Fruit fly (Drosophila melanogaster) whole organism, embryonic: ENCODE results near the gene Bhmt.

Source experiments
- Atf-2 ChIP-seq: fragments of 200-800 bp; sonication (Bioruptor generic); optimal IDR thresholded peaks from 2 replicates; lab custom pipeline; 2016; ENCODE audit warnings: missing biosample characterization, missing genetic modification characterization
- Bgb ChIP-seq: fragments of 200-800 bp; sonication (Bioruptor generic); IDR thresholded peaks from 2 replicates; pipeline ENCODE4 v1.3.6; 2022; ENCODE audit warnings: missing biosample characterization, missing genetic modification characterization; ENCODE audit not compliant: partially characterized antibody
- CG10209 ChIP-seq: fragments of 200-800 bp; sonication (Bioruptor generic); optimal IDR thresholded peaks from 3 replicates; lab custom pipeline; 2017; ENCODE audit warnings: missing biosample characterization, mild to moderate bottlenecking, missing genetic modification characterization, missing genetic modification reagents
- CG11696 ChIP-seq: fragments of 200-800 bp; sonication (Bioruptor generic); IDR thresholded peaks from 2 replicates; pipeline ENCODE4 v1.3.6; 2022; ENCODE audit warnings: missing biosample characterization, missing genetic modification characterization
- CG12071 ChIP-seq: fragments of 200-800 bp; sonication (Bioruptor generic); optimal IDR thresholded peaks from 3 replicates; lab custom pipeline; 2018; ENCODE audit warnings: missing biosample characterization, mild to moderate bottlenecking, missing genetic modification characterization
- CG13296 ChIP-seq: fragments of 200-800 bp; sonication (Bioruptor generic); optimal IDR thresholded peaks from 3 replicates; lab custom pipeline; 2018; ENCODE audit warnings: missing biosample characterization, mild to moderate bottlenecking, missing genetic modification characterization
- CG14710 ChIP-seq: fragments of 200-800 bp; sonication (Bioruptor generic); optimal IDR thresholded peaks from 3 replicates; lab custom pipeline; 2019; ENCODE audit warnings: missing biosample characterization, mild to moderate bottlenecking, missing genetic modification characterization, moderate library complexity
- CG15011 ChIP-seq: fragments of 200-800 bp; sonication (Bioruptor generic); optimal IDR thresholded peaks from 3 replicates; lab custom pipeline; 2018; ENCODE audit warnings: missing biosample characterization, mild to moderate bottlenecking, missing genetic modification characterization
- CG17361 ChIP-seq: fragments of 200-800 bp; sonication (Bioruptor generic); IDR thresholded peaks from 3 replicates; pipeline ENCODE4 v1.3.6; 2022; ENCODE audit warnings: missing biosample characterization, missing genetic modification characterization
- CG18599 ChIP-seq: fragments of 200-800 bp; sonication (Bioruptor generic); optimal IDR thresholded peaks from 3 replicates; lab custom pipeline; 2017; ENCODE audit warnings: missing biosample characterization, missing genetic modification characterization, mild to moderate bottlenecking, moderate library complexity, missing genetic modification reagents
- CG2202 ChIP-seq: fragments of 200-800 bp; sonication (Bioruptor generic); optimal IDR thresholded peaks from 2 replicates; lab custom pipeline; 2018; ENCODE audit warnings: missing biosample characterization, mild to moderate bottlenecking, missing genetic modification characterization
- CG2678 ChIP-seq: fragments of 200-800 bp; sonication (Bioruptor generic); optimal IDR thresholded peaks from 3 replicates; lab custom pipeline; 2019; ENCODE audit warnings: missing biosample characterization, mild to moderate bottlenecking, missing genetic modification characterization, moderate library complexity
- CG2875 ChIP-seq: fragments of 200-800 bp; sonication (Bioruptor generic); optimal IDR thresholded peaks from 2 replicates; lab custom pipeline; 2017; ENCODE audit warnings: missing biosample characterization, mild to moderate bottlenecking, missing genetic modification characterization, missing genetic modification reagents
- CG32767 ChIP-seq: fragments of 200-800 bp; sonication (Bioruptor generic); IDR thresholded peaks from 2 replicates; pipeline ENCODE4 v1.3.6; 2022; ENCODE audit warnings: missing biosample characterization, missing genetic modification characterization
- CG3281 ChIP-seq: fragments of 200-800 bp; sonication (Bioruptor generic); optimal IDR thresholded peaks from 3 replicates; lab custom pipeline; 2017; ENCODE audit warnings: missing biosample characterization, mild to moderate bottlenecking, missing genetic modification characterization
- CG34376 ChIP-seq: fragments of 200-800 bp; sonication (Bioruptor generic); optimal IDR thresholded peaks from 2 replicates; lab custom pipeline; 2018; ENCODE audit warnings: missing biosample characterization, mild to moderate bottlenecking, missing genetic modification characterization
- CG4328 ChIP-seq: fragments of 200-800 bp; sonication (Bioruptor generic); optimal IDR thresholded peaks from 3 replicates; lab custom pipeline; 2017; ENCODE audit warnings: missing biosample characterization, missing genetic modification reagents, missing genetic modification characterization
- CG6254 ChIP-seq: fragments of 200-800 bp; sonication (Bioruptor generic); optimal IDR thresholded peaks from 3 replicates; lab custom pipeline; 2017; ENCODE audit warnings: mild to moderate bottlenecking, missing biosample characterization, missing genetic modification reagents, missing genetic modification characterization
- CG6689 ChIP-seq: fragments of 200-800 bp; sonication (Bioruptor generic); IDR thresholded peaks from 2 replicates; pipeline ENCODE4 v1.3.6; 2022; ENCODE audit warnings: missing biosample characterization, missing genetic modification characterization
- CG7839 ChIP-seq: fragments of 200-800 bp; sonication (Bioruptor generic); optimal IDR thresholded peaks from 3 replicates; lab custom pipeline; 2018; ENCODE audit warnings: missing biosample characterization, mild to moderate bottlenecking, missing genetic modification characterization, moderate library complexity
- CG7963 ChIP-seq: fragments of 200-800 bp; sonication (Bioruptor generic); IDR thresholded peaks from 3 replicates; pipeline ENCODE4 v1.3.6; 2022; ENCODE audit warnings: missing biosample characterization, missing genetic modification characterization; ENCODE audit not compliant: partially characterized antibody
- CG8281 ChIP-seq: fragments of 200-800 bp; sonication (Bioruptor generic); optimal IDR thresholded peaks from 2 replicates; lab custom pipeline; 2018; ENCODE audit warnings: missing biosample characterization, mild to moderate bottlenecking, missing genetic modification characterization, moderate library complexity
- CG9215 ChIP-seq: fragments of 200-800 bp; sonication (Bioruptor generic); IDR thresholded peaks from 2 replicates; pipeline ENCODE4 v1.3.6; 2022; ENCODE audit warnings: missing biosample characterization, missing genetic modification characterization
- CG9437 ChIP-seq: fragments of 200-800 bp; sonication (Bioruptor generic); optimal IDR thresholded peaks from 2 replicates; lab custom pipeline; 2018; ENCODE audit warnings: missing biosample characterization, mild to moderate bottlenecking, missing genetic modification characterization
- D ChIP-seq, 2 experiments: fragments of 200-800 bp in 1 of 2; fragments of >200 bp in 1 of 2; sonication (Bioruptor generic) in 1 of 2; optimal IDR thresholded peaks; 2 replicates in 1 of 2; 3 replicates in 1 of 2; lab custom pipeline; 2017; ENCODE audit warnings: mild to moderate bottlenecking in 1 of 2, missing biosample characterization in 1 of 2, missing genetic modification characterization in 1 of 2, missing genetic modification reagents in 1 of 2
- E2f1 ChIP-seq: fragments of 200-800 bp; sonication (Bioruptor generic); IDR thresholded peaks from 2 replicates; pipeline ENCODE4 v1.3.6; 2022; ENCODE audit warnings: missing biosample characterization, missing genetic modification characterization
- HLH3B ChIP-seq: fragments of 200-800 bp; sonication (Bioruptor generic); IDR thresholded peaks from 2 replicates; pipeline ENCODE4 v1.3.6; 2022; ENCODE audit warnings: missing biosample characterization, missing genetic modification characterization
- Hand ChIP-seq: fragments of 200-800 bp; sonication (Bioruptor generic); optimal IDR thresholded peaks from 2 replicates; lab custom pipeline; 2017; ENCODE audit warnings: mild to moderate bottlenecking, missing biosample characterization, missing genetic modification reagents, missing genetic modification characterization
- Hr3 ChIP-seq: fragments of 200-800 bp; sonication (Bioruptor generic); optimal IDR thresholded peaks from 3 replicates; lab custom pipeline; 2016; ENCODE audit warnings: missing biosample characterization, missing genetic modification characterization
- MTF-1 ChIP-seq: fragments of 200-800 bp; sonication (Bioruptor generic); optimal IDR thresholded peaks from 2 replicates; lab custom pipeline; 2018; ENCODE audit warnings: missing biosample characterization, mild to moderate bottlenecking, missing genetic modification characterization, borderline replicate concordance
- Max ChIP-seq: fragments of 200-800 bp; sonication (Bioruptor generic); optimal IDR thresholded peaks from 2 replicates; lab custom pipeline; 2016; ENCODE audit warnings: missing biosample characterization, mild to moderate bottlenecking, missing genetic modification characterization
- Med ChIP-seq: fragments of 200-800 bp; sonication (Bioruptor generic); peaks from one replicate; lab custom pipeline; 2016; ENCODE audit warnings: missing biosample characterization, missing genetic modification characterization, mild to moderate bottlenecking, inconsistent platforms, moderate library complexity
- Stat92E ChIP-seq, 3 experiments: fragments of >200 bp in 2 of 3; fragments of 200-800 bp in 1 of 3; sonication (Bioruptor generic) in 1 of 3; optimal IDR thresholded peaks; 2 replicates each; lab custom pipeline; 2017 to 2019; ENCODE audit warnings: missing biosample characterization in 3 of 3, missing genetic modification characterization in 3 of 3, mild to moderate bottlenecking in 1 of 3, moderate library complexity in 1 of 3
- Vsx1 ChIP-seq: fragments of 200-800 bp; sonication (Bioruptor generic); optimal IDR thresholded peaks from 2 replicates; lab custom pipeline; 2017; ENCODE audit warnings: missing biosample characterization, mild to moderate bottlenecking, missing genetic modification characterization, missing genetic modification reagents
- gfzf ChIP-seq: fragments of 200-800 bp; sonication (Bioruptor generic); optimal IDR thresholded peaks from 2 replicates; lab custom pipeline; 2016; ENCODE audit warnings: missing biosample characterization, mild to moderate bottlenecking, missing genetic modification characterization, moderate library complexity
- ham ChIP-seq: fragments of 200-800 bp; sonication (Bioruptor generic); IDR thresholded peaks from 2 replicates; pipeline ENCODE4 v1.3.6; 2022; ENCODE audit warnings: missing biosample characterization, missing genetic modification characterization
- hkb ChIP-seq, 2 experiments: fragments of 200-800 bp in 1 of 2; fragments of >200 bp in 1 of 2; sonication (Bioruptor generic) in 1 of 2; IDR thresholded peaks in 1 of 2; optimal IDR thresholded peaks in 1 of 2; 2 replicates each; pipeline versions ENCODE4 v1.3.6 to Lab custom; 2017 to 2022; ENCODE audit warnings: missing biosample characterization in 1 of 2, missing genetic modification characterization in 1 of 2
- hth ChIP-seq: fragments of >200 bp; optimal IDR thresholded peaks from 2 replicates; lab custom pipeline; 2017; ENCODE audit warnings: inconsistent platforms
- jumu ChIP-seq: fragments of 200-800 bp; sonication (Bioruptor generic); optimal IDR thresholded peaks from 3 replicates; lab custom pipeline; 2016; ENCODE audit warnings: missing biosample characterization, missing genetic modification characterization
- knrl ChIP-seq: fragments of 200-800 bp; sonication (Bioruptor generic); IDR thresholded peaks from 3 replicates; pipeline ENCODE4 v1.3.6; 2022; ENCODE audit warnings: missing biosample characterization, missing genetic modification characterization; ENCODE audit not compliant: partially characterized antibody
- nmo ChIP-seq: fragments of 200-800 bp; sonication (Bioruptor generic); optimal IDR thresholded peaks from 2 replicates; lab custom pipeline; 2018; ENCODE audit warnings: missing biosample characterization, mild to moderate bottlenecking, missing genetic modification characterization, moderate library complexity
- sens ChIP-seq: fragments of 200-800 bp; sonication (Bioruptor generic); peaks from one replicate; lab custom pipeline; 2016; ENCODE audit warnings: missing biosample characterization, missing genetic modification characterization
- sob ChIP-seq: fragments of 200-800 bp; sonication (Bioruptor generic); IDR thresholded peaks from 2 replicates; pipeline ENCODE4 v1.3.6; 2022; ENCODE audit warnings: missing biosample characterization, missing genetic modification characterization
- tap ChIP-seq: fragments of 200-800 bp; optimal IDR thresholded peaks from 3 replicates; lab custom pipeline; 2019; ENCODE audit warnings: missing biosample characterization, mild to moderate bottlenecking, missing genetic modification characterization, moderate library complexity
- toy ChIP-seq: fragments of 200-800 bp; sonication (Bioruptor generic); IDR thresholded peaks from 2 replicates; pipeline ENCODE4 v1.3.6; 2022; ENCODE audit warnings: missing biosample characterization, missing genetic modification characterization
- vnd ChIP-seq: fragments of 200-800 bp; sonication (Bioruptor generic); IDR thresholded peaks from 3 replicates; pipeline ENCODE4 v1.3.6; 2022; ENCODE audit warnings: missing biosample characterization, missing genetic modification characterization; ENCODE audit not compliant: partially characterized antibody
- wdn ChIP-seq: fragments of 200-800 bp; sonication (Bioruptor generic); IDR thresholded peaks from 2 replicates; pipeline ENCODE4 v1.3.6; 2022; ENCODE audit warnings: missing biosample characterization, missing genetic modification characterization
- zfh2 ChIP-seq: fragments of 200-800 bp; sonication (Bioruptor generic); optimal IDR thresholded peaks from 2 replicates; lab custom pipeline; 2016; ENCODE audit warnings: missing biosample characterization, missing genetic modification characterization

Bhmt gene

DNA sequence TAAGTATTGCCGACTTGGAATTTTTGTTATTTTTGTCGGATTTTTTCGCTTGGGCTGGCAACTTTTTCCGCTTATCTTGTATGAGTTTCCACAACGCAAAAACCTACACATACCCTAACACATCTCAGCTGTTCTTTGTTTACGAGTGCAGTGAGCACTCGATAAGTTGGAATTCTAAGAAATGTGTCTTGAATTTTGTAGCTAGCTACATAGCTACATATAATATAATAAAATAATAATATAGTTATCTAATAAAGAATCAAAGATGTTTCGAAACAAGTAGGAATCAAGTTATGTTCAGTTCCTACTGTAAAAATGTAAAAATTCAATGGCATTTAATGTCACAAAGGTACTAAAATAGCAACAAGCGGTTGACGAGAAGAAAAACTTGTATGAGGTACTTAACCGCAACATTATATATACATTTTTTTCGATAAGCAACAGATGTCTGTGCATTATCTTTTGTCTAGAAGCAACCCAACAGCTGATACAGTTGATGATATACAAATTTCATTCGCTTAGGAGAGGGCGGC, at the start of gene Bhmt (continued):
- TF ChIP-seq Med (GFP tag; lab: Kevin White, UChicago) (peak; percentile 59), jumu (GFP tag; lab: Kevin White, UChicago) (no peak), CG9215 (GFP tag; lab: Robert Waterston, UW) (peak; percentile 67), wdn (peak; percentile 51; the same call in 1 of the 2 replicates), knrl (no peak), Stat92E (GFP tag; optimal IDR thresholded peaks at IDR 0.05; lab: Kevin White, UChicago) (no peak), tap (tag; lab: Kevin White, UChicago) (peak; percentile 66), Hand (GFP tag; lab: Kevin White, UChicago) (peak; percentile 52), CG4328 (GFP tag; lab: Kevin White, UChicago) (peak; percentile 0), ham (no peak), CG14710 (tag; lab: Kevin White, UChicago) (no peak), gfzf (GFP tag; lab: Kevin White, UChicago) (no peak), CG13296 (peak; percentile 78), CG18599 (GFP tag; lab: Kevin White, UChicago) (peak; percentile 86), Atf-2 (no peak), CG9437 (peak; percentile 35), CG12071 (peak; percentile 13), toy (GFP tag; lab: Robert Waterston, UW) (peak; percentile 40; the same call in 1 of the 2 replicates), HLH3B (peak; percentile 68), Vsx1 (GFP tag; lab: Kevin White, UChicago) (peak; percentile 35), nmo (GFP tag; lab: Kevin White, UChicago) (peak; percentile 63), CG15011 (GFP tag; lab: Kevin White, UChicago) (peak; percentile 11), Max (GFP tag; lab: Kevin White, UChicago) (peak; percentile 20), CG34376 (GFP tag; lab: Kevin White, UChicago) (peak; percentile 43), sens (no peak), CG11696 (peak; percentile 61), hkb (optimal IDR thresholded peaks at IDR 0.05; lab: Kevin White, UChicago) (no peak), hkb (GFP tag; IDR thresholded peaks at IDR 0.05; lab: Robert Waterston, UW) (peak; percentile 73), CG6254 (GFP tag; lab: Kevin White, UChicago) (peak; percentile 15), CG32767 (GFP tag; lab: Robert Waterston, UW) (0 out of 2 replicates have a peak, but pooled peaks have one; percentile 46), CG17361 (GFP tag; lab: Robert Waterston, UW) (peak; percentile 74), zfh2 (peak; percentile 14), CG2875 (no peak), CG6689 (peak; percentile 68), Hr3 (GFP tag; lab: Kevin White, UChicago) (peak; percentile 47), CG8281 (tag; lab: Kevin White, UChicago) (peak; percentile 47), CG7839 (tag; lab: Kevin White, UChicago) (peak; percentile 84), Bgb (GFP tag; lab: Robert Waterston, UW) (no peak), CG2678 (tag; lab: Kevin White, UChicago) (peak; percentile 88), CG3281 (GFP tag; lab: Kevin White, UChicago) (peak; percentile 81), vnd (GFP tag; lab: Robert Waterston, UW) (no peak), hth (no peak), MTF-1 (GFP tag; lab: Kevin White, UChicago) (peak; percentile 27), CG2202 (tag; lab: Kevin White, UChicago) (no peak), E2f1 (GFP tag; lab: Robert Waterston, UW) (peak; percentile 60), sob (GFP tag; lab: Robert Waterston, UW) (peak; percentile 70), CG10209 (GFP tag; lab: Kevin White, UChicago) (peak; percentile 54), D (optimal IDR thresholded peaks at IDR 0.05; lab: Kevin White, UChicago) (no peak), D (GFP tag; optimal IDR thresholded peaks at IDR 0.05; lab: Kevin White, UChicago) (peak; percentile 5), CG7963 (no peak)
